Worm (Caenorhabditis elegans) whole organism, L4/young adult: ENCODE measurements around the gene K02E2.8.

Experiments
- W03F9.2 ChIP-seq: fragments of 150-350 bp; optimal IDR thresholded peaks from 2 replicates; lab custom pipeline; 2014; ENCODE audit warnings: missing biosample characterization, missing genetic modification characterization
- dao-5 ChIP-seq: sonication (generic microtip); optimal IDR thresholded peaks from 2 replicates; lab custom pipeline; 2016; ENCODE audit warnings: missing genotype, missing genetic modification characterization, moderate library complexity, missing compliant biosample characterization
- him-1 ChIP-seq: sonication (generic microtip); optimal IDR thresholded peaks from 2 replicates; lab custom pipeline; 2016; ENCODE audit warnings: missing genotype, missing genetic modification reagents, missing genetic modification characterization, missing compliant biosample characterization

DNA sequence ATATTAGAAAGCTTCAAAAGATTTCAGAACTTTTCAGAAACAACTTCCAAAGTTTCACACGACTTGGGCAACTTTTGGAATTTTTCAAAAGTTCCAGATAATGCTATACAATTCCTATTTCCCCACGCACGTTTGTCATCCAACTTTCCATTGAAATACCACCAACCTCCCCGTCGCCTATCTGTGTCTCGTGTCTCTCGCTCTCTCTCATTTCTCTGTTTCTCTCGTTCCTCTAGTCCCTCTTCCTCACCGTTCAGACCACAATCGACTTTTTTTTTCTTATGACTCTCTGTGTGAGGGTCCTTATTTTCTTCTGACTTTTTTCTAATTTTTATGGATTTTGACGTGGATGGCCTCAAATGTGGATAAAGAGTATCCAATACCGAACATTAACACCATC is 13.6 kb upstream of the K02E2.8 start, which contains the start of gene K02E2.6:
- TF ChIP-seq dao-5 (tag; lab: Kevin White, UChicago) (no peak), W03F9.2 (tag; lab: Kevin White, UChicago) (no peak), him-1 (no peak)
